Worm (Caenorhabditis elegans) whole organism, L4/young adult: ENCODE results near the gene C55C3.7.

Experiments used
- W03F9.2 ChIP-seq: fragments of 150-350 bp; optimal IDR thresholded peaks from 2 replicates; lab custom pipeline; 2014; ENCODE audit warnings: missing biosample characterization, missing genetic modification characterization
- dao-5 ChIP-seq: sonication (generic microtip); optimal IDR thresholded peaks from 2 replicates; lab custom pipeline; 2016; ENCODE audit warnings: missing genotype, missing genetic modification characterization, moderate library complexity, missing compliant biosample characterization
- him-1 ChIP-seq: sonication (generic microtip); optimal IDR thresholded peaks from 2 replicates; lab custom pipeline; 2016; ENCODE audit warnings: missing genotype, missing genetic modification reagents, missing genetic modification characterization, missing compliant biosample characterization

- TF ChIP-seq him-1 (tag; lab: Kevin White, UChicago) (no peak), W03F9.2 (no peak), dao-5 (tag; lab: Kevin White, UChicago) (no peak)
Observed at ce11 chrIV:5731597-5731996, 49.1 kb upstream of the C55C3.7 start, which contains the start of gene H35B03.2.
